Fruit fly (Drosophila melanogaster): ENCODE data around the gene rdx.

The rdx gene

dm6 chr3R:14061988-14062868, 30.4 kb upstream of the rdx start (continued):
- no peak for TF ChIP-seq HLH4C (GFP tag; IDR thresholded peaks at IDR 0.05; ENCODE audit: partially characterized antibody)
- TF ChIP-seq gt (GFP tag; IDR thresholded peaks at IDR 0.05) = no peak
- no peak for TF ChIP-seq CG7745 (tag; optimal IDR thresholded peaks at IDR 0.05)
- TF ChIP-seq CG13287 (GFP tag; IDR thresholded peaks at IDR 0.05; ENCODE audit: partially characterized antibody) = no peak
- no peak for TF ChIP-seq inv (GFP tag; IDR thresholded peaks at IDR 0.05; ENCODE audit: partially characterized antibody)
- TF ChIP-seq CG9727 (GFP tag; optimal IDR thresholded peaks at IDR 0.05) = peak; percentile 19
- no peak for TF ChIP-seq CG1832 (GFP tag; optimal IDR thresholded peaks at IDR 0.05)
- no peak for TF ChIP-seq CG18764 (GFP tag; optimal IDR thresholded peaks at IDR 0.05)
- TF ChIP-seq Hmr (GFP tag; optimal IDR thresholded peaks at IDR 0.05) = peak; percentile 28
- TF ChIP-seq Atf-2 (GFP tag; optimal IDR thresholded peaks at IDR 0.05) = no peak
- TF ChIP-seq ATbp (GFP tag; optimal IDR thresholded peaks at IDR 0.05) = no peak
- TF ChIP-seq stc (GFP tag; IDR thresholded peaks at IDR 0.05) = no peak
- TF ChIP-seq CG11093 (GFP tag; IDR thresholded peaks at IDR 0.05) = no peak
- TF ChIP-seq CG17612 (GFP tag; IDR thresholded peaks at IDR 0.05) = no peak
- no peak for TF ChIP-seq BEAF-32 (GFP tag; optimal IDR thresholded peaks at IDR 0.05)
- TF ChIP-seq org-1 (GFP tag; optimal IDR thresholded peaks at IDR 0.05) = no peak
- TF ChIP-seq Sox102F (GFP tag; optimal IDR thresholded peaks at IDR 0.05) = peak; percentile 42
- no peak for TF ChIP-seq CG2129 (GFP tag; IDR thresholded peaks at IDR 0.05; ENCODE audit: partially characterized antibody)
- TF ChIP-seq Max (GFP tag; optimal IDR thresholded peaks at IDR 0.05) = peak; percentile 2
- no peak for TF ChIP-seq Hand (GFP tag; optimal IDR thresholded peaks at IDR 0.05)
- TF ChIP-seq Kr (GFP tag; optimal IDR thresholded peaks at IDR 0.05) = no peak
- no peak for TF ChIP-seq z (GFP tag; IDR thresholded peaks at IDR 0.05)
- TF ChIP-seq CG8290 (GFP tag; optimal IDR thresholded peaks at IDR 0.05) = no peak
- TF ChIP-seq CG8290 (tag; optimal IDR thresholded peaks at IDR 0.05) = peak in 1 of 2 experiments; percentile 15
- TF ChIP-seq CoRest (tag; optimal IDR thresholded peaks at IDR 0.05) = peak; percentile 42
- TF ChIP-seq Deaf1 (tag; optimal IDR thresholded peaks at IDR 0.05) = no peak
- peak; percentile 39; the same call in 1 of the 2 replicates for TF ChIP-seq lmd (GFP tag; IDR thresholded peaks at IDR 0.05)
- peak; percentile 40 for TF ChIP-seq phol (tag; optimal IDR thresholded peaks at IDR 0.05)
- TF ChIP-seq Dp (GFP tag; optimal IDR thresholded peaks at IDR 0.05) = no peak
- no peak for TF ChIP-seq cato (GFP tag; optimal IDR thresholded peaks at IDR 0.05; ENCODE audit: borderline replicate concordance)
- TF ChIP-seq CG10431 (GFP tag; optimal IDR thresholded peaks at IDR 0.05) = no peak
- no peak for TF ChIP-seq sc (optimal IDR thresholded peaks at IDR 0.05)
- TF ChIP-seq sc (GFP tag; optimal IDR thresholded peaks at IDR 0.05) = no peak
- TF ChIP-seq Taf1 (GFP tag; IDR thresholded peaks at IDR 0.05) = no peak
- TF ChIP-seq CG1602 (GFP tag; optimal IDR thresholded peaks at IDR 0.05) = no peak
- no peak for TF ChIP-seq Scr (GFP tag; IDR thresholded peaks at IDR 0.05; ENCODE audit: partially characterized antibody)
- no peak for TF ChIP-seq CG8089 (GFP tag; optimal IDR thresholded peaks at IDR 0.05)
- no peak for TF ChIP-seq klu (GFP tag; IDR thresholded peaks at IDR 0.05)
- no peak for TF ChIP-seq CG7372 (GFP tag; IDR thresholded peaks at IDR 0.05)
- TF ChIP-seq CHES-1-like (GFP tag; optimal IDR thresholded peaks at IDR 0.05) = no peak
- no peak for TF ChIP-seq CG6272 (GFP tag; IDR thresholded peaks at IDR 0.05)
- no peak for TF ChIP-seq disco-r (GFP tag; optimal IDR thresholded peaks at IDR 0.05)
- TF ChIP-seq Rfx (GFP tag; IDR thresholded peaks at IDR 0.05) = peak; percentile 60; the same call in 1 of the 2 replicates
- no peak for TF ChIP-seq CG10366 (GFP tag; IDR thresholded peaks at IDR 0.05)
- no peak for TF ChIP-seq CG7786 (GFP tag; optimal IDR thresholded peaks at IDR 0.05)
- TF ChIP-seq sug (tag; optimal IDR thresholded peaks at IDR 0.05) = peak; percentile 74
- TF ChIP-seq Ets65A (GFP tag) = no peak
- TF ChIP-seq Ada2b (GFP tag; IDR thresholded peaks at IDR 0.05) = no peak
- TF ChIP-seq aop (GFP tag; IDR thresholded peaks at IDR 0.05) = no peak
- no peak for TF ChIP-seq ssp (GFP tag; IDR thresholded peaks at IDR 0.05)

All from whole organism, embryonic.